Fruit fly (Drosophila melanogaster): ENCODE data around the gene Alms1a.

- TF ChIP-seq achi (GFP tag; optimal IDR thresholded peaks at IDR 0.05) (no peak), Ets21C (GFP tag; optimal IDR thresholded peaks at IDR 0.05) (no peak), CG8632 (GFP tag; optimal IDR thresholded peaks at IDR 0.05) (no peak), ss (GFP tag; optimal IDR thresholded peaks at IDR 0.05) (no peak)
Measured at dm6 chrX:4610481-4610880, 25.3 kb downstream of the Alms1a start.

All from whole organism, prepupa.